Fruit fly (Drosophila melanogaster): ENCODE data around the gene RpL24.

The RpL24 gene

DNA sequence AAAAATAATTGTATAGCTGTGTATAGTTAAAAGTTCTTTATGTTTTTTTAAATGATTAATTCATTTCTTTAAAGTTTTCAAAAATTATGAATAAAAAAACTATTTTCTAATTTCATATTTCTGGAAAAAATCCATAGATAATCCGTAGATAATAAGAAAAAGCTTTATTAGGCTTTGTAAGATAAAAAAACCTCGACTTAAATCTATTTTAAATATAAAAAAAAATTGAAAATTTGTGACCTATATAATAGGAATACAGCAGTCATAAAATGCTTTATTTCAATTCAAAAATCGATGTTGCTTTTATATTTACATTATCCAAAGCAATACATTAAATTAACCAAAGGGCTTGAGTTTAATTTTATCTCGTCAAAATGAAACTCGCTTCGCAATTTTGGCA lies 17.3 kb upstream of the RpL24 start, which contains the start of gene Flad2:
Flad2 (plus strand) TSS at position 301 of the 400 bp plus-strand sequence.
- TF ChIP-seq Pif1A (GFP tag; optimal IDR thresholded peaks at IDR 0.05) (no peak), CG10348 (GFP tag; IDR thresholded peaks at IDR 0.05) (no peak), D1 (tag; optimal IDR thresholded peaks at IDR 0.05) (no peak), gl (tag; optimal IDR thresholded peaks at IDR 0.05) (no peak), CG32121 (GFP tag; IDR thresholded peaks at IDR 0.05) (no peak), CG8301 (tag; optimal IDR thresholded peaks at IDR 0.05) (no peak), Snoo (tag; optimal IDR thresholded peaks at IDR 0.05) (no peak), CG9948 (tag; optimal IDR thresholded peaks at IDR 0.05) (no peak)

DNA sequence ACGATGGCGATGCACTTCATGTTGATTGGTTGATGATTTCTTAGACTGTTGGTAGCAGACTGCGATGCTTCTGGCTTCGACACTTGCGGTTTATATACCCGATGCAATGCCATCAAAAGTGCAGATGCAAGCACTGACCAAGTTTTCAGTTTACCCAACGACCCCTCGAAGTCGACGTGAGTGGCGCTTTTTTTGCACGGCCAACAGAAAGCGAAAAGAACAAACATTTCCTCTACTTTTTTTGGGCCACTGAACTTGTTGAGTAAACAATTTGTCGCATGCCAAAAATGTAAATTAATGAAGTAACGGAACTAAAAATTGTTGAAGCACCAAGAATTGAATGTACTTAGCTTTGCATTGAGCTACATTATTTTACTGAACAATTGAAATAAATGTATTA lies 16.6 kb upstream of the RpL24 start, which contains the start of gene Vm34Ca:
Vm34Ca (minus strand) TSS at position 66 of the 400 bp plus-strand sequence.
- TF ChIP-seq Snoo (tag; optimal IDR thresholded peaks at IDR 0.05) (no peak), gl (tag; optimal IDR thresholded peaks at IDR 0.05) (no peak), CG8159 (tag; optimal IDR thresholded peaks at IDR 0.05) (no peak)

DNA sequence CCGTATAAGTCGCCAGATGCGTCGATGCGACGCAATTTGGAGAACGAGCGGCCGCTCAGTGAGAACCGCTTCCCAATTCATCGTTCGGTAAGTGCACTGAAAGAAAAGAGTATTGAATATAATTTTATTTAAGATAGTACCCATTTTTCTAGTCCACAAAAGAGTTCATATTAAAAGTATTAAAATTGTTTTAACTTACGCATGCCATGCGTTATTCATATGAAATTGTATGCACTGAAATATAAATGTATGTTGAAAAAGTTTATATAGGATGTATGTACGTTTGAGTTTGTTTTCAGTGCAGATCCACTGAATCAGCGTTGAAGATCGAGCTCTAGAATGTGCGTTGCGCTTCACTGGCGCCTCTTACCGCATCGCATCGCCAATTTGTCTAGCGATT lies 4.6 kb upstream of the RpL24 start:
- no peak for TF ChIP-seq Pif1B (GFP tag; optimal IDR thresholded peaks at IDR 0.05)
- 0 out of 3 replicates have a peak, but pooled peaks have one; percentile 29 for TF ChIP-seq CG4496 (GFP tag; IDR thresholded peaks at IDR 0.05)
- TF ChIP-seq CG32121 (GFP tag; IDR thresholded peaks at IDR 0.05) = 0 out of 2 replicates have a peak, but pooled peaks have one; percentile 26
- TF ChIP-seq CG9948 (tag; optimal IDR thresholded peaks at IDR 0.05) = peak; percentile 2
- TF ChIP-seq CG8301 (tag; optimal IDR thresholded peaks at IDR 0.05) = peak; percentile 35
- no peak for TF ChIP-seq rn (GFP tag; IDR thresholded peaks at IDR 0.05)
- no peak for TF ChIP-seq fd96Ca (GFP tag; IDR thresholded peaks at IDR 0.05)
- peak; percentile 27 for TF ChIP-seq Pif1A (GFP tag; optimal IDR thresholded peaks at IDR 0.05)
- no peak for TF ChIP-seq CG13204 (GFP tag; optimal IDR thresholded peaks at IDR 0.05)
- TF ChIP-seq CG14655 (GFP tag; optimal IDR thresholded peaks at IDR 0.05) = peak; percentile 41

DNA sequence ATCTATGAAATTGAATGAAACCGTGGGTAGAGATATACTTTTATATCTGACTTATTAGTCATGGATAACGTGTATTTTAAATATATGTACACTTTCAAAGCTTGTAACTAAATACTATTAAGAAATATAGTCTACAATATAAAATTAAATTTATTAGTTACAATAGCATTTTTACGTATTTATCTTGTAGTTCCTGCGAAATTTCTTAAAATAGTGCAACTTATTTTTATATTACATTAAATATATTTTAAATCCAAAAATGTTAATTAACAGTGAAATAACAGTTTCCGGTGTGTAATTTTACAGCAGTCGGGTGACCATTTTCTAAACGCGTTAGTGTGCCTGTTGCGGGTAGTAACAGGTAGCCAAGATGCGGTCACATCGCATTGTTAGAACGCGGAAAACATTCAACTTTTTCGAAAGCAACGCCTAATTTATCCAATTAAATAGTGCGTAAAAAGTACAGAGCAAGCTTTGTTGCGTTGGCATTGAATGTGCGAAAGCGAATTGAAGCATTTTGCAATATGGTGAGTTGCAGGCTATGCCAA lies 3.8 kb upstream of the RpL24 start, which contains the start of the genes CG10859 and CG7110:
CG10859 (minus strand) TSS at position 51 of the 548 bp plus-strand sequence.
CG7110 (plus strand) TSS at position 378 of the 548 bp plus-strand sequence.
- TF ChIP-seq CG34367 (tag; optimal IDR thresholded peaks at IDR 0.05) = peak; percentile 10
- no peak for TF ChIP-seq CG13204 (GFP tag; optimal IDR thresholded peaks at IDR 0.05)
- no peak for TF ChIP-seq Ets98B (GFP tag; IDR thresholded peaks at IDR 0.05)
- no peak for TF ChIP-seq Pif1B (GFP tag; optimal IDR thresholded peaks at IDR 0.05)
- no peak for TF ChIP-seq CG8159 (tag; optimal IDR thresholded peaks at IDR 0.05)
- no peak for TF ChIP-seq gl (tag; optimal IDR thresholded peaks at IDR 0.05)
- no peak for TF ChIP-seq CG10348 (GFP tag; IDR thresholded peaks at IDR 0.05)
- TF ChIP-seq CG32121 (GFP tag; IDR thresholded peaks at IDR 0.05) = no peak
- TF ChIP-seq rn (GFP tag; IDR thresholded peaks at IDR 0.05) = no peak
- TF ChIP-seq CG8301 (tag; optimal IDR thresholded peaks at IDR 0.05) = no peak
- TF ChIP-seq Snoo (tag; optimal IDR thresholded peaks at IDR 0.05) = peak; percentile 49
- TF ChIP-seq CG4496 (GFP tag; IDR thresholded peaks at IDR 0.05) = no peak
- TF ChIP-seq CG15710 (tag; optimal IDR thresholded peaks at IDR 0.05) = no peak
- no peak for TF ChIP-seq CG9948 (tag; optimal IDR thresholded peaks at IDR 0.05)
- TF ChIP-seq EcR (GFP tag; optimal IDR thresholded peaks at IDR 0.05) = no peak
- TF ChIP-seq fd96Ca (GFP tag; IDR thresholded peaks at IDR 0.05) = no peak

DNA sequence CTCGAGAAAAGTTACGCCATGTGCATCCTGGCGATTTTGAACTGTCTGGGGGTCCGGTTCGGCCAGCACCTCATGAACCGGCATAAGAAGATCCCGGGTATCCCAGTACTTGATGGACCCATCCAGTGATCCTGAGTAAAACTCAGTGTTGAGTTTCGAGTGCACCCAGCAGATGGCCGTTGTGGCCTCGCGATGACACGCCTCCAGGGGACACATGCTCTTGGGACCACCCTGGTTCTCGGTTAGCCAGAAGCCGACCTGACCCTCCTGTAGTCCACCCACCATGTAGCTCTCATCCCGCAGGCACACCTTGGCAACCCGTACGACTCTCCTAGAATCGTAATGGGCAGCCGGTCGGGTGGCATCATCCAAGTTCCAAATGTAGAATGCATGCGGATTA lies 2.5 kb upstream of the RpL24 start:
- no peak for TF ChIP-seq CG13204 (GFP tag; optimal IDR thresholded peaks at IDR 0.05)
- TF ChIP-seq CG8301 (tag; optimal IDR thresholded peaks at IDR 0.05) = no peak
- no peak for TF ChIP-seq rn (GFP tag; IDR thresholded peaks at IDR 0.05)
- TF ChIP-seq D1 (tag; optimal IDR thresholded peaks at IDR 0.05) = no peak
- TF ChIP-seq Pif1A (GFP tag; optimal IDR thresholded peaks at IDR 0.05) = no peak

DNA sequence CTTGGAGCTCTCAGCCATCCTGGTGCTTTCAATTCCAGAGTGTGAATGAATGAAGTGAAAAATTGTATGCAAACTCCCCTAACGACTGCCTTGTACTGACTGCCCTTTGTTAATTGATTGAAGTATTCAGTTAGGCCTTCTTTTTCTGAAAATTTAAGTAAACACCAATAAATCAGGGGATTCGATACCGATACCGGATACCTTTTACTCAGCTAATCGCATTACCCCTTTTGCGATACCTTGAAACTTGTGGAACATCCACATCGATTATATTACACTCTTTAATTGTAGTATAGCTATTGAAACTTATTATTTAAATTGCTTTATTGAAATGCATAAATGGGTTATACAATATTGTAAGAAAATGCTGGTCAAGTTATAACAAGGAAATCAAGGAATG lies 1.2 kb upstream of the RpL24 start, which contains the start of gene CG16957:
CG16957 (minus strand) TSS at position 101 of the 400 bp plus-strand sequence.
- TF ChIP-seq CG12605 (GFP tag; IDR thresholded peaks at IDR 0.05) (no peak), Pif1B (GFP tag; optimal IDR thresholded peaks at IDR 0.05) (no peak), EcR (GFP tag; optimal IDR thresholded peaks at IDR 0.05) (no peak), CG34367 (tag; optimal IDR thresholded peaks at IDR 0.05) (no peak)

DNA sequence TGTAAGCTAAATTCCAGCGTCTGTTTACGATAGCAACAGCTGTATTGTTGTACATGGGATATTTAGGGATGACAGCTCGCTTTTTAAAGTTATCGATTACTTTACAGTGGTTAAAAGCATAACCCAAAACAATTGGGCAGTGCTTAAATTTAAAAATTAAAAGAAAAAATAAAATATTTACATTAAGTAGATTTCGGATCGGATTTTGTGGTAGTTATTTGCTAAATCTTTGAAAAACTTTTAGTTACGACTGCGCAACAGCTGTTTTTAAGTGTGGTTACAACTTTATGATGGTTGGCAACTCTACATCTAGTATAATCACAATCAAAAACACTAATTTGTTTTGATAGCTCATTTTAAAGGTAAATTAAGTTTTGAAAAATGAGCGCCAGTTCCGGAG lies 7.7 kb downstream of the RpL24 start, which contains the start of the genes Ing5 and CG7099:
Ing5 (minus strand) TSS at position 58 of the 400 bp plus-strand sequence.
CG7099 (plus strand) TSS at position 317 of the 400 bp plus-strand sequence.
- TF ChIP-seq Pif1A (GFP tag; optimal IDR thresholded peaks at IDR 0.05) (no peak), CG34367 (tag; optimal IDR thresholded peaks at IDR 0.05) (peak; percentile 88), CG8159 (tag; optimal IDR thresholded peaks at IDR 0.05) (peak; percentile 93), gl (tag; optimal IDR thresholded peaks at IDR 0.05) (peak; percentile 77), CG13204 (GFP tag; optimal IDR thresholded peaks at IDR 0.05) (no peak), fd96Ca (GFP tag; IDR thresholded peaks at IDR 0.05) (peak; percentile 93), Pif1B (GFP tag; optimal IDR thresholded peaks at IDR 0.05) (peak; percentile 93), Ets98B (GFP tag; IDR thresholded peaks at IDR 0.05) (peak; percentile 93), CG9948 (tag; optimal IDR thresholded peaks at IDR 0.05) (peak; percentile 92), CG17806 (tag; optimal IDR thresholded peaks at IDR 0.05) (peak; percentile 94), CG4496 (GFP tag; IDR thresholded peaks at IDR 0.05) (peak; percentile 96), rn (GFP tag; IDR thresholded peaks at IDR 0.05) (peak; percentile 87), Snoo (tag; optimal IDR thresholded peaks at IDR 0.05) (peak; percentile 95), CG15710 (tag; optimal IDR thresholded peaks at IDR 0.05) (peak; percentile 93), D1 (tag; optimal IDR thresholded peaks at IDR 0.05) (no peak), CG8301 (tag; optimal IDR thresholded peaks at IDR 0.05) (peak; percentile 89), CG32121 (GFP tag; IDR thresholded peaks at IDR 0.05) (peak; percentile 93), CG10348 (GFP tag; IDR thresholded peaks at IDR 0.05) (peak; percentile 63), CG12605 (GFP tag; IDR thresholded peaks at IDR 0.05) (peak; percentile 89), EcR (GFP tag; optimal IDR thresholded peaks at IDR 0.05) (no peak), CG14655 (GFP tag; optimal IDR thresholded peaks at IDR 0.05) (no peak)
